Worm (Caenorhabditis elegans): ENCODE results near the gene Y9C12A.1.
A peak's percentile ranks its signal among the peaks of the same experiment; 100 is the strongest.

Gene Y9C12A.1

ce11 chrX:670603-671002 lies 12.0 kb downstream of the Y9C12A.1 start, which contains the start of gene T19D7.6 (continued):
- TF ChIP-seq daf-16 (GFP tag; optimal IDR thresholded peaks at IDR 0.05) = no peak
- peak; percentile 81 for TF ChIP-seq daf-16 (tag; optimal IDR thresholded peaks at IDR 0.05)
- peak; percentile 58 for TF ChIP-seq dve-1 (tag; optimal IDR thresholded peaks at IDR 0.05; ENCODE audit: insufficient read depth)

ce11 chrX:666125-666524 lies 16.5 kb downstream of the Y9C12A.1 start, which contains the start of gene T19D7.5:
Gene T19D7.5, minus strand, starts transcription at chrX:666225.
- TF ChIP-seq fos-1 (tag; optimal IDR thresholded peaks at IDR 0.05) = no peak
- TF ChIP-seq dmd-6 (GFP tag; IDR thresholded peaks at IDR 0.05) = no peak
- peak; percentile 11 for TF ChIP-seq aha-1 (tag)
- no peak for TF ChIP-seq vab-7 (GFP tag; IDR thresholded peaks at IDR 0.05)
- TF ChIP-seq nhr-25 (tag; optimal IDR thresholded peaks at IDR 0.05; ENCODE audit: borderline replicate concordance, insufficient read depth) = no peak
- TF ChIP-seq nhr-41 (GFP tag; IDR thresholded peaks at IDR 0.05) = no peak
- TF ChIP-seq lir-3 (tag; optimal IDR thresholded peaks at IDR 0.05) = no peak

DNA sequence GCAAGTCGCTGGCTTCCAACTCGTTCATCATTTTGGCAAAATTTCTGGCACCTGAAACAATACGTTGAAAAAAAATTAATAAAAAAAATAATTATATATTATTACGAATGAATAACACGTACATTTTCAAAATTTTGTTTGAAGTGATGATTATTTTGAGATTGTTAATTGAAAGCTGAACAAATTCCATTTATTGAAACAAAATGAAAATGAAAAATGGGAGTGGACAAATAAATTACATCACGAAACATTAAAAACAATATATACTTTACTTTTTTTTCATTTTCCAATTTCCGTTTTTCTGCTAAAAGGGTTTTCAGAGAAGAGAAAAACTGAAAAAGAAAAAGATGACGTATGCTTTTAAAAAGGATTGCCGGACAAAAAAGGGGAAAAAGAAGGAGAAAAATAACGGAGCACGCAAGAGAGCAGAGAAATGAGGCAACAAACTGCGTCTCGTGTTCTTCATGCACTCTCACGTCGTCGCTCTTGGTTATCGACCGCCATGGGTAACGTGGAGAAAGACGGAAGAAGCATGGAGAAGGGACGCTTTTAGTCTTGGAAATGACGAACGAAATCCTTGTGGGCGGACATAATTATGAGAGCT lies 20.8 kb downstream of the Y9C12A.1 start, which contains the start of gene rund-1:
TSS of gene rund-1 (minus strand) at position 51 of the 604 bp plus-strand sequence.
- TF ChIP-seq zip-11 (GFP tag; IDR thresholded peaks at IDR 0.05) (no peak), hlh-30 (tag; optimal IDR thresholded peaks at IDR 0.05; ENCODE audit: insufficient read depth) (peak; percentile 68), lsy-2 (tag; optimal IDR thresholded peaks at IDR 0.05) (peak in 1 of 2 experiments; percentile 57), nhr-76 (tag; optimal IDR thresholded peaks at IDR 0.05) (no peak), nhr-25 (tag; optimal IDR thresholded peaks at IDR 0.05; ENCODE audit: borderline replicate concordance, insufficient read depth) (no peak), hif-1 (tag; optimal IDR thresholded peaks at IDR 0.05) (peak in 1 of 2 experiments; percentile 39), vab-7 (GFP tag; IDR thresholded peaks at IDR 0.05) (no peak), fkh-10 (GFP tag; optimal IDR thresholded peaks at IDR 0.05) (no peak), dve-1 (tag; optimal IDR thresholded peaks at IDR 0.05; ENCODE audit: insufficient read depth) (peak; percentile 58), spr-1 (tag; optimal IDR thresholded peaks at IDR 0.05) (no peak), dmd-6 (GFP tag; IDR thresholded peaks at IDR 0.05) (peak; percentile 48), nhr-11 (tag; optimal IDR thresholded peaks at IDR 0.05) (peak; percentile 73), lir-3 (tag; optimal IDR thresholded peaks at IDR 0.05) (no peak), mxl-2 (GFP tag; conservative IDR thresholded peaks at IDR 0.05) (no peak), daf-16 (GFP tag; optimal IDR thresholded peaks at IDR 0.05) (no peak), daf-16 (tag; optimal IDR thresholded peaks at IDR 0.05) (peak; percentile 44), zag-1 (tag; optimal IDR thresholded peaks at IDR 0.05) (no peak), F44E2.7 (GFP tag; IDR thresholded peaks at IDR 0.05) (no peak), ceh-62 (tag; optimal IDR thresholded peaks at IDR 0.05) (no peak), F37D6.2 (tag; optimal IDR thresholded peaks at IDR 0.05) (peak; percentile 15), zfp-3 (GFP tag; conservative IDR thresholded peaks at IDR 0.05) (no peak), ceh-44 (GFP tag; IDR thresholded peaks at IDR 0.05) (no peak), fos-1 (tag; optimal IDR thresholded peaks at IDR 0.05) (no peak), rbr-2 (tag; optimal IDR thresholded peaks at IDR 0.05) (peak; percentile 53), hmg-1.1 (GFP tag; IDR thresholded peaks at IDR 0.05) (peak; percentile 66), mdl-1 (tag; optimal IDR thresholded peaks at IDR 0.05) (peak in 1 of 2 experiments; percentile 61), mep-1 (tag; optimal IDR thresholded peaks at IDR 0.05) (peak; percentile 48), nhr-77 (tag; optimal IDR thresholded peaks at IDR 0.05) (no peak)

DNA sequence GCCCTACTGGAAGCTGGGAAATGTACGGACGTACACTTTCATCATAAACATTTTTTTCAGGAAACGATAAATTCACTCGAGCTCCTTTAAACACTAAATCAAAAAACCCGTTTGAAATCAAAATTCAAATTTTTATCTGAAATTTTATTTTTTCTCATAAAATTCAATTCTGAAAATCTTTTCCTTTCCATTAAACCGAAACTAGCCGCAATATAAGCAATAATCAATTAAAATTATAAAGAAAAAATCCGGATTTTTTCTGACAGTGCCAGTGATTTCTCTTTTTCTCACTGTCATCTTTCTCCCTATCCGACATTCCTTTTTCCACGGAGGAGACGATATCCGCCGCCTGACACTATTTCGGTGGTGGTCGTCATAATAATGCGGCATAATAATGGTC lies 26.7 kb downstream of the Y9C12A.1 start, which contains the start of gene lpr-7:
TSS of gene lpr-7 (plus strand) at position 301 of the 400 bp plus-strand sequence.
- TF ChIP-seq hlh-11 (tag; optimal IDR thresholded peaks at IDR 0.05) (no peak), fos-1 (tag; optimal IDR thresholded peaks at IDR 0.05) (no peak), F10B5.3 (tag; optimal IDR thresholded peaks at IDR 0.05) (no peak), attf-4 (tag; optimal IDR thresholded peaks at IDR 0.05) (no peak), lin-1 (GFP tag; IDR thresholded peaks at IDR 0.05) (no peak), lin-13 (GFP tag; optimal IDR thresholded peaks at IDR 0.05) (no peak), R02D3.7 (tag; optimal IDR thresholded peaks at IDR 0.05) (no peak)
